Fruit fly (Drosophila melanogaster) Kc167 (cell line): ENCODE data around the gene CG1544.

Experiments used
- Myc ChIP-seq: fragments of >200 bp; optimal IDR thresholded peaks from 2 replicates; lab custom pipeline; 2017; ENCODE audit warnings: missing external identifiers
- Sin3A ChIP-seq: fragments of >200 bp; optimal IDR thresholded peaks from 2 replicates; lab custom pipeline; 2018; ENCODE audit warnings: missing external identifiers
- h ChIP-seq: fragments of >200 bp; optimal IDR thresholded peaks from 3 replicates; lab custom pipeline; 2018; ENCODE audit warnings: missing external identifiers
- insv ChIP-seq: fragments of >200 bp; optimal IDR thresholded peaks from 3 replicates; lab custom pipeline; 2018; ENCODE audit warnings: missing external identifiers
- psq ChIP-seq: fragments of >200 bp; optimal IDR thresholded peaks from 2 replicates; lab custom pipeline; 2017; ENCODE audit warnings: missing external identifiers
- ttk ChIP-seq: sonication (Bioruptor generic); optimal IDR thresholded peaks from 2 replicates; lab custom pipeline; 2017; ENCODE audit warnings: missing external identifiers

CG1544 gene

dm6 chr3R:31196731-31197130 lies at the start of gene CG1544:
Gene CG1544, plus strand, starts transcription at chr3R:31196916.
- TF ChIP-seq Sin3A: no peak
- no peak for TF ChIP-seq psq
- no peak for TF ChIP-seq ttk (lab: Kevin White, UChicago)
- no peak for TF ChIP-seq insv
- no peak for TF ChIP-seq Myc (lab: Kevin White, UChicago)
- no peak for TF ChIP-seq h (lab: Kevin White, UChicago)

DNA sequence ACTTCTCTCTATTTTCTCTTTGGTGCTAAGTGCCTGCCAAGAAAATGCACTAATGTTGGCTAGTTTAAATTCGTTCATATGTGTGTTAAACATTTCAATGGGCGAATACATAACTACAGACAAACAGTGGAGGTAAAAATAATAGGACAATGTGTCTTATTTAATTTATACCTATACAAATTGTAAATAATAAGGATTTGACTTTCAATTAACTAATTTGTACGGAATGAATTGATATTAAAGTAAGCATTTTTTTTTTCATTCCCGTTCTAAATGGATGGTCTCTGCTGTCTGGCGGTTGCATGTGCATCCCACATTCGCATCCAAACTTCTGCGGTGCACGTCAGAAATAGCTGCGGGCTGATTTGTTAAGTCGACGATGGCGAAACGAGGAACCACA lies 49.8 kb upstream of the CG1544 start:
- TF ChIP-seq h (lab: Kevin White, UChicago) (no peak), ttk (lab: Kevin White, UChicago) (no peak), psq (no peak), Myc (lab: Kevin White, UChicago) (no peak), Sin3A (no peak), insv (no peak)

dm6 chr3R:31168429-31168828 lies 28.3 kb upstream of the CG1544 start:
- TF ChIP-seq Myc (lab: Kevin White, UChicago): no peak
- TF ChIP-seq psq: no peak

dm6 chr3R:31168968-31169367 lies 27.7 kb upstream of the CG1544 start, which contains the start of gene stops:
Gene stops, minus strand, starts transcription at chr3R:31169106.
- TF ChIP-seq psq: no peak
- TF ChIP-seq Sin3A: no peak
- TF ChIP-seq insv: no peak
- no peak for TF ChIP-seq h (lab: Kevin White, UChicago)
- no peak for TF ChIP-seq ttk (lab: Kevin White, UChicago)
- no peak for TF ChIP-seq Myc (lab: Kevin White, UChicago)

DNA sequence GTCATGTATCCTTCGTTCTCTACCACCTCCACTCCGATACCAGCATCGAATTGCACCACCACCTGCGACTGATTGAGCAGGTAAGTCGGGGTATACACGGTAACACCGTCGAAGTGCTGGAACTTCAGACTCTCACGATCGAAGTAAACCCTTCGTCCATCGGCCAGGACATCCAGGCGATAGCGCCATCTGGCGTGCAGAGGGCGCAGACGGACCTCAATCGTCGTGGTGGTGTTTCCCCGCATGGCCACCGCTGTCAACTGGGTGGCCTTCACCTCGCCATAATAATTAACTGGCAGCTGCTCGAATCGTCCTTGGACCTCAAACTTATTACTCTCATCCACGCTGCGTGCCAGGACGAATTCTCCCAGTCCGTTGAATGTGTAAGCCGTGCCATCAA lies 14.9 kb upstream of the CG1544 start:
- TF ChIP-seq Myc (lab: Kevin White, UChicago) (no peak), insv (no peak), psq (no peak), ttk (lab: Kevin White, UChicago) (no peak), h (lab: Kevin White, UChicago) (no peak), Sin3A (no peak)

DNA sequence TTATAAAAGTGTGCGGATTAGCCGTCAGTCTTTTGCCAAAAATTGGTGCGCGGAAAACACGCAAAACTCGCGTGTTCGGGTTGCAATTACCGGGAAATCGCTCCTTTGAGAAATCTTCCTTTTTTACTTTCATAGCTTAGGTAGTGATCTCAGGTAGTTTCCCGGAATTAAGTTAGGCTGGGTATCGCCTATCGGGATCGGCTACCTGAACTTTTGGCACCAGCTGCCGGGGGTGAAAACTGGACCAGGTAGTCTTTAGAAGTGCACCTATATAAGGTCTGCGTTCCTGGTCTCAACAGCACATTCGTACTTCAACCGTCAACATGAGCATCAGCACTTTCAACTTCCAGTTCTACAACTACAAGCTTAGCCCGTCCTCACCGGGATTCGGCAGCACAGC lies 3.7 kb upstream of the CG1544 start, which contains the start of gene bnk:
Gene bnk (plus strand): TSS at position 301 of the 400 bp plus-strand sequence.
- TF ChIP-seq h (lab: Kevin White, UChicago): no peak
- no peak for TF ChIP-seq insv

- TF ChIP-seq h (lab: Kevin White, UChicago) (no peak), psq (no peak), insv (no peak), Sin3A (no peak), Myc (lab: Kevin White, UChicago) (no peak), ttk (lab: Kevin White, UChicago) (no peak)
These were observed 2.1 kb upstream of the CG1544 start for dm6 chr3R:31194627-31195026.

DNA sequence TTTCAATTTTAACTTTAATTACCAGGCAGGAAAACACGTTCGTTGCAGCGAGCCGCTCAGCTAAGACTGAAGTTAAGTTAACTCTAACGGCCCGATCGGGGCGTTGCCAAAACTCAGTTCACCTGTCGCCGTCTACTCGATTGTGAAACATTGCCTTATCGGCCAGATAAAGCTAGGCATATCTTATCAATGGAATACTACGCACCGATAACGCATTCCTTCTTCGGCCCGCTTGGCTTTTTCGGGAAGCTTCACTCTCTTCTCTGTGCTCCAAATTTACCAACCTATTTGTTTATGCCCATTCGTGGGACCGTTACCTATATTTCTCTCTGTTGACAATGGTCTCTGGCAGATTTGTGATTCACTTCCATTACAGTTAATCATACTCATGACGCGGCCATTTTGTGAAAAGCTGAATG lies 1.0 kb upstream of the CG1544 start, which contains the start of gene mesh:
Gene mesh (minus strand): TSS at position 68 of the 419 bp plus-strand sequence.
- TF ChIP-seq Myc (lab: Kevin White, UChicago) (no peak), Sin3A (no peak), ttk (lab: Kevin White, UChicago) (no peak), h (lab: Kevin White, UChicago) (no peak), insv (no peak), psq (no peak)

dm6 chr3R:31197142-31197994 lies 652 bp downstream of the CG1544 start:
- TF ChIP-seq insv (no peak), h (lab: Kevin White, UChicago) (no peak), ttk (lab: Kevin White, UChicago) (no peak), psq (no peak), Sin3A (no peak), Myc (lab: Kevin White, UChicago) (no peak)

dm6 chr3R:31210630-31211029 lies 13.9 kb downstream of the CG1544 start, which contains the start of gene chp:
Gene chp, minus strand, starts transcription at chr3R:31210730.
- no peak for TF ChIP-seq Sin3A
- no peak for TF ChIP-seq ttk (lab: Kevin White, UChicago)
- TF ChIP-seq h (lab: Kevin White, UChicago): no peak
- TF ChIP-seq psq: no peak

- TF ChIP-seq h (lab: Kevin White, UChicago) (no peak), Myc (lab: Kevin White, UChicago) (no peak), ttk (lab: Kevin White, UChicago) (no peak), psq (no peak), Sin3A (no peak)
These were observed 16.5 kb downstream of the CG1544 start, which contains the start of the genes Zwilch and CG1542 for dm6 chr3R:31213227-31213626. Gene Zwilch, minus strand, starts transcription at chr3R:31213376. Gene CG1542, plus strand, starts transcription at chr3R:31213458.

- no peak for TF ChIP-seq insv
- no peak for TF ChIP-seq Sin3A
- TF ChIP-seq Myc (lab: Kevin White, UChicago): no peak
- TF ChIP-seq psq: no peak
These were observed 19.1 kb downstream of the CG1544 start, which contains the start of gene CG15561 for dm6 chr3R:31215830-31216229. Gene CG15561, minus strand, starts transcription at chr3R:31215942.

- no peak for TF ChIP-seq psq
- TF ChIP-seq Myc (lab: Kevin White, UChicago): no peak
- TF ChIP-seq h (lab: Kevin White, UChicago): no peak
- TF ChIP-seq Sin3A: no peak
- TF ChIP-seq ttk (lab: Kevin White, UChicago): no peak
- no peak for TF ChIP-seq insv
These were observed 21.6 kb downstream of the CG1544 start for dm6 chr3R:31218214-31218876.
